Fruit fly (Drosophila melanogaster): ENCODE measurements around the gene CG42688.

CG42688 gene

DNA sequence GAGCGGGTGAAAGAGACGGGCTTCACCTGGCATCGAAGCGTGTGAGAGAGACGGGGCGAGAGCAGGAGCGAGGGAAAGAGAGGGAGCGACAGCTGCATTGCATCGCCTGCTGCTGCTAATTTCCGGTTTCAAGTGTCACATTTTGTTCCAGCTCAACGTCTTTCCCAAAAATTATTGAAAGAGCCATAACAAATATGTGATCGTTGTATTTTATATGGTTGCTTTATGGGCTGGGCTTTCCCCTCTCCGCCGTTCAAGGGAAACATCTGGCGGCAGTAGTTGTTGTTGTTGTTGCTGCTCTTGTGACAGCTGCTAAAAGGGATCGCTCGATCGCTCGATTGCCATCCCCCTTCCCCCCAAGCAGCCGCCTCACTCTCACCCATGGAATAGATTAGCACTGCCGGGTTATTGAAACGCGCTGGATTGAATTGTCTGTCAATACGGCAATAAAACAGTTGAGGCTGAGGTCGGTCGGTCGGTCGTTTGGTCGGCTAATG lies 27.7 kb downstream of the CG42688 start (continued):
- no peak for TF ChIP-seq klu (GFP tag; IDR thresholded peaks at IDR 0.05)
- no peak for TF ChIP-seq CG6813 (GFP tag; optimal IDR thresholded peaks at IDR 0.05)
- no peak for TF ChIP-seq Taf1 (GFP tag; IDR thresholded peaks at IDR 0.05)
- no peak for TF ChIP-seq tgo (GFP tag; IDR thresholded peaks at IDR 0.05)
- no peak for TF ChIP-seq Atf-2 (GFP tag; optimal IDR thresholded peaks at IDR 0.05)
- no peak for TF ChIP-seq CG3847 (GFP tag; IDR thresholded peaks at IDR 0.05)
- no peak for TF ChIP-seq zfh2 (GFP tag; optimal IDR thresholded peaks at IDR 0.05)
- no peak for TF ChIP-seq Fer2 (tag; optimal IDR thresholded peaks at IDR 0.05)
- TF ChIP-seq CG4820 (GFP tag; optimal IDR thresholded peaks at IDR 0.05), result no peak
- TF ChIP-seq crc (GFP tag; optimal IDR thresholded peaks at IDR 0.05), result no peak
- TF ChIP-seq lola (GFP tag; optimal IDR thresholded peaks at IDR 0.05), result no peak
- TF ChIP-seq CG7372 (GFP tag; IDR thresholded peaks at IDR 0.05), result no peak
- no peak for TF ChIP-seq ash1 (GFP tag; optimal IDR thresholded peaks at IDR 0.05)
- peak; percentile 24 for TF ChIP-seq CG8924 (tag; optimal IDR thresholded peaks at IDR 0.05)
- no peak for TF ChIP-seq CG13287 (GFP tag; IDR thresholded peaks at IDR 0.05; ENCODE audit: partially characterized antibody)
- no peak for TF ChIP-seq tin (GFP tag; optimal IDR thresholded peaks at IDR 0.05)
- no peak for TF ChIP-seq CG7987 (GFP tag; optimal IDR thresholded peaks at IDR 0.05)
- TF ChIP-seq sug (tag; optimal IDR thresholded peaks at IDR 0.05), result no peak
- no peak for TF ChIP-seq salm (tag; optimal IDR thresholded peaks at IDR 0.05)
- TF ChIP-seq CG15479 (GFP tag; optimal IDR thresholded peaks at IDR 0.05), result peak; percentile 33
- TF ChIP-seq CG30403 (GFP tag; optimal IDR thresholded peaks at IDR 0.05), result no peak
- no peak for TF ChIP-seq fu2 (GFP tag; optimal IDR thresholded peaks at IDR 0.05)
- TF ChIP-seq Doc3 (GFP tag; IDR thresholded peaks at IDR 0.05; ENCODE audit: partially characterized antibody), result no peak
- no peak for TF ChIP-seq CrebB (tag; optimal IDR thresholded peaks at IDR 0.05)
- TF ChIP-seq sna (GFP tag; IDR thresholded peaks at IDR 0.05; ENCODE audit: partially characterized antibody), result no peak
- peak; percentile 19 for TF ChIP-seq nmo (GFP tag; optimal IDR thresholded peaks at IDR 0.05)
- TF ChIP-seq CG2199 (GFP tag; IDR thresholded peaks at IDR 0.05), result no peak; the same call in 2 of the 3 replicates
- peak; percentile 93 for TF ChIP-seq cad (GFP tag; optimal IDR thresholded peaks at IDR 0.05)
- TF ChIP-seq Sin3A (optimal IDR thresholded peaks at IDR 0.05), result no peak
- TF ChIP-seq vfl (GFP tag; optimal IDR thresholded peaks at IDR 0.05), result no peak
- TF ChIP-seq toy (GFP tag; IDR thresholded peaks at IDR 0.05), result no peak
- TF ChIP-seq CG42726 (GFP tag; IDR thresholded peaks at IDR 0.05; ENCODE audit: partially characterized antibody), result peak; percentile 70; the same call in 1 of the 2 replicates
- no peak for TF ChIP-seq CG9817 (tag; optimal IDR thresholded peaks at IDR 0.05)
- TF ChIP-seq unc-4 (GFP tag; IDR thresholded peaks at IDR 0.05; ENCODE audit: partially characterized antibody), result no peak
- TF ChIP-seq CG31388 (GFP tag; optimal IDR thresholded peaks at IDR 0.05), result no peak
- TF ChIP-seq CG32532 (GFP tag; IDR thresholded peaks at IDR 0.05), result no peak
- peak; percentile 13 for TF ChIP-seq CG15696 (tag; optimal IDR thresholded peaks at IDR 0.05)
- TF ChIP-seq dmrt11E (tag; optimal IDR thresholded peaks at IDR 0.05), result no peak
- TF ChIP-seq CG32767 (GFP tag; IDR thresholded peaks at IDR 0.05), result 0 out of 2 replicates have a peak, but pooled peaks have one; percentile 16
- no peak for TF ChIP-seq CG6689 (GFP tag; IDR thresholded peaks at IDR 0.05)
- no peak for TF ChIP-seq slou (GFP tag; optimal IDR thresholded peaks at IDR 0.05)
- no peak for TF ChIP-seq mam (GFP tag; optimal IDR thresholded peaks at IDR 0.05)
- TF ChIP-seq Myb (GFP tag; optimal IDR thresholded peaks at IDR 0.05), result no peak
- peak; percentile 2 for TF ChIP-seq gcm (GFP tag; optimal IDR thresholded peaks at IDR 0.05)
- TF ChIP-seq zfh1 (GFP tag; IDR thresholded peaks at IDR 0.05), result peak; percentile 18; the same call in 1 of the 3 replicates
- peak; percentile 84 for TF ChIP-seq pfk (GFP tag; optimal IDR thresholded peaks at IDR 0.05)
- TF ChIP-seq CG6654 (GFP tag; optimal IDR thresholded peaks at IDR 0.05), result no peak
- TF ChIP-seq so (GFP tag; IDR thresholded peaks at IDR 0.05), result no peak
- peak; percentile 11 for TF ChIP-seq D19A (tag; optimal IDR thresholded peaks at IDR 0.05)
- TF ChIP-seq CG4360 (GFP tag; IDR thresholded peaks at IDR 0.05), result peak; percentile 99
- no peak for TF ChIP-seq otp (GFP tag; IDR thresholded peaks at IDR 0.05)

Data from whole organism, embryonic.